Fruit fly (Drosophila melanogaster): ENCODE data around the gene PolA1.

PolA1 gene

DNA sequence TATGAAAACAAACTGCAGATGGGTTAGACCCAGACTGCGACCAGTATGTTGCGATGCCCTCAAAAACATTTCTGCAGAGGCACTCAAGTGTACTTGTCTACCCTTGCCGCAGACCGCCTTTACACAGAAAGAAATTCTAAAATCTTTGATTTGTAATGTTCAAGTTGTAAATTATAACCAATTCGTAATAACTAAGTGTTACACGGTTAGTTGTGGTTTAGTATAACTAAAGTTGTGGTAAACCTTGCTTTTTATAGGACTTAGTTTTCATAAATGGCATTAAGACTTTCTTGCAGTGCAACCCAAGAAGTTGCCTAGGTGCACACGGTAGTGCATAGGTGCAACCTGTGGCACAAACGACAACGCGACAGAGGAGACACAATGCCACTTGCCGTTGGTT, 10.5 kb upstream of the PolA1 start (continued):
- TF ChIP-seq achi (GFP tag; optimal IDR thresholded peaks at IDR 0.05) (peak; percentile 70), CG3919 (GFP tag; optimal IDR thresholded peaks at IDR 0.05) (peak; percentile 81), Eip93F (GFP tag; optimal IDR thresholded peaks at IDR 0.05) (no peak), CG7368 (GFP tag; optimal IDR thresholded peaks at IDR 0.05) (peak; percentile 33), topi (GFP tag; optimal IDR thresholded peaks at IDR 0.05) (peak; percentile 14), Hr39 (GFP tag; optimal IDR thresholded peaks at IDR 0.05) (no peak), CG9139 (GFP tag; optimal IDR thresholded peaks at IDR 0.05) (peak; percentile 59), CG8632 (GFP tag; optimal IDR thresholded peaks at IDR 0.05) (peak; percentile 27), dsx (GFP tag; optimal IDR thresholded peaks at IDR 0.05; ENCODE audit: poor library complexity, severe bottlenecking) (peak; percentile 80), fkh (GFP tag; optimal IDR thresholded peaks at IDR 0.05) (no peak), Blimp-1 (GFP tag; optimal IDR thresholded peaks at IDR 0.05) (no peak)

DNA sequence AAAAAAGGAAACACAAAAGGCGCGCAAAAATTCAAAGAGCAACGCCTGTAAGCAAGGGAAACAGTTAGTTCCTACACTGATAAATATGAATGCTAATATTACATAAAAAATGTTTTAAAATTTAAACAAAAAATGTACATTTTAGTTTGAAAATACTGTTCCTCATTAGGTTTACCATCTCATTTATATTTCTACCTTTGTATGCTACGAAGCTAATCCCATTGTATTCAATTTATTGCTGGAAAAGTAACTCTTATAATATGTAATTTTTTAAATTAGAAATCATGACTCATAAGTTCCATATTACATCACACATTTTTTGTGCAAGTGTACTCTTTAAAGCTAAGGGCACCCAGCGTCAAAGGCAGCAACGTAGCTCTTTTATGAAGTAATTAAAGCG, 7.8 kb upstream of the PolA1 start:
- TF ChIP-seq CG31627 (GFP tag; optimal IDR thresholded peaks at IDR 0.05), result no peak
- TF ChIP-seq CG15336 (GFP tag; IDR thresholded peaks at IDR 0.05), result no peak
- TF ChIP-seq fd85E (GFP tag; optimal IDR thresholded peaks at IDR 0.05), result no peak
- TF ChIP-seq CG8319 (GFP tag; optimal IDR thresholded peaks at IDR 0.05), result no peak
- TF ChIP-seq CG6163 (GFP tag; IDR thresholded peaks at IDR 0.05), result no peak
- TF ChIP-seq CG8119 (GFP tag; IDR thresholded peaks at IDR 0.05), result 0 out of 3 replicates have a peak, but pooled peaks have one; percentile 14
- TF ChIP-seq fd59A (GFP tag; optimal IDR thresholded peaks at IDR 0.05), result no peak
- TF ChIP-seq Met (GFP tag; optimal IDR thresholded peaks at IDR 0.05), result peak; percentile 36
- no peak for TF ChIP-seq Hr38 (GFP tag; optimal IDR thresholded peaks at IDR 0.05)
- peak; percentile 25 for TF ChIP-seq CG32006 (GFP tag; optimal IDR thresholded peaks at IDR 0.05)
- no peak for TF ChIP-seq CG7368 (GFP tag; optimal IDR thresholded peaks at IDR 0.05)
- TF ChIP-seq CG10631 (GFP tag; optimal IDR thresholded peaks at IDR 0.05), result peak; percentile 37
- TF ChIP-seq dsx (GFP tag; optimal IDR thresholded peaks at IDR 0.05; ENCODE audit: poor library complexity, severe bottlenecking), result peak; percentile 34
- TF ChIP-seq esn (GFP tag; optimal IDR thresholded peaks at IDR 0.05), result peak; percentile 36
- TF ChIP-seq Hr39 (GFP tag; optimal IDR thresholded peaks at IDR 0.05), result no peak
- no peak for TF ChIP-seq CG16779 (tag; optimal IDR thresholded peaks at IDR 0.05)
- TF ChIP-seq vri (GFP tag; optimal IDR thresholded peaks at IDR 0.05), result no peak
- TF ChIP-seq ss (GFP tag; optimal IDR thresholded peaks at IDR 0.05), result peak in 1 of 2 experiments; percentile 16
- TF ChIP-seq net (GFP tag; optimal IDR thresholded peaks at IDR 0.05), result peak; percentile 37
- TF ChIP-seq CG8632 (GFP tag; optimal IDR thresholded peaks at IDR 0.05), result peak; percentile 28
- no peak for TF ChIP-seq CG9139 (GFP tag; optimal IDR thresholded peaks at IDR 0.05)
- TF ChIP-seq eg (GFP tag; IDR thresholded peaks at IDR 0.05), result no peak
- peak; percentile 50 for TF ChIP-seq acj6 (GFP tag; optimal IDR thresholded peaks at IDR 0.05)
- TF ChIP-seq achi (GFP tag; optimal IDR thresholded peaks at IDR 0.05), result peak; percentile 41
- no peak for TF ChIP-seq Gug (GFP tag; IDR thresholded peaks at IDR 0.05)
- TF ChIP-seq OdsH (GFP tag; optimal IDR thresholded peaks at IDR 0.05), result peak; percentile 37
- TF ChIP-seq Eip93F (GFP tag; optimal IDR thresholded peaks at IDR 0.05), result no peak
- peak; percentile 41 for TF ChIP-seq CG3919 (GFP tag; optimal IDR thresholded peaks at IDR 0.05)
- TF ChIP-seq Ets21C (GFP tag; optimal IDR thresholded peaks at IDR 0.05), result no peak
- peak; percentile 15 for TF ChIP-seq CG10669 (GFP tag; optimal IDR thresholded peaks at IDR 0.05)
- no peak for TF ChIP-seq CG11294 (GFP tag; IDR thresholded peaks at IDR 0.05)
- peak; percentile 18 for TF ChIP-seq topi (GFP tag; optimal IDR thresholded peaks at IDR 0.05)
- no peak for TF ChIP-seq Blimp-1 (GFP tag; optimal IDR thresholded peaks at IDR 0.05)
- TF ChIP-seq CG4318 (GFP tag; optimal IDR thresholded peaks at IDR 0.05), result peak; percentile 3
- peak; percentile 5 for TF ChIP-seq lz (GFP tag; optimal IDR thresholded peaks at IDR 0.05)
- no peak for TF ChIP-seq CG6854 (GFP tag; optimal IDR thresholded peaks at IDR 0.05)
- peak; percentile 0 for TF ChIP-seq CG6792 (GFP tag; optimal IDR thresholded peaks at IDR 0.05)
- no peak for TF ChIP-seq Sox15 (GFP tag; optimal IDR thresholded peaks at IDR 0.05)
- TF ChIP-seq Eip75B (GFP tag; optimal IDR thresholded peaks at IDR 0.05), result peak; percentile 20
- no peak for TF ChIP-seq Lpt (GFP tag; optimal IDR thresholded peaks at IDR 0.05)
- TF ChIP-seq salr (GFP tag; optimal IDR thresholded peaks at IDR 0.05), result no peak
- TF ChIP-seq CG11902 (GFP tag; optimal IDR thresholded peaks at IDR 0.05), result no peak
- peak; percentile 43 for TF ChIP-seq CG3032 (tag; optimal IDR thresholded peaks at IDR 0.05)
- TF ChIP-seq fkh (GFP tag; optimal IDR thresholded peaks at IDR 0.05), result no peak
- no peak for TF ChIP-seq Hr4 (GFP tag; optimal IDR thresholded peaks at IDR 0.05)
- TF ChIP-seq cyc (GFP tag; optimal IDR thresholded peaks at IDR 0.05), result no peak
- no peak for TF ChIP-seq Sox102F (GFP tag; optimal IDR thresholded peaks at IDR 0.05)
- TF ChIP-seq Ets96B (tag; optimal IDR thresholded peaks at IDR 0.05), result peak; percentile 46
